Fruit fly (Drosophila melanogaster) whole organism, embryonic: ENCODE results near the gene Acp65Aa.

Experiments
- ATbp ChIP-seq: fragments of 200-800 bp; sonication (Bioruptor generic); optimal IDR thresholded peaks from 2 replicates; lab custom pipeline; 2017; ENCODE audit warnings: missing biosample characterization, mild to moderate bottlenecking, missing genetic modification characterization, missing genetic modification reagents
- Awh ChIP-seq: fragments of 200-800 bp; sonication (Bioruptor generic); IDR thresholded peaks from 2 replicates; pipeline ENCODE4, ENCODE4 v1.3.6; 2022; ENCODE audit warnings: missing biosample characterization, missing genetic modification characterization
- CG10209 ChIP-seq: fragments of 200-800 bp; sonication (Bioruptor generic); optimal IDR thresholded peaks from 3 replicates; lab custom pipeline; 2017; ENCODE audit warnings: missing biosample characterization, mild to moderate bottlenecking, missing genetic modification characterization, missing genetic modification reagents
- CG10431 ChIP-seq: fragments of 200-800 bp; sonication (Bioruptor generic); optimal IDR thresholded peaks from 3 replicates; lab custom pipeline; 2018; ENCODE audit warnings: missing biosample characterization, mild to moderate bottlenecking, missing genetic modification characterization
- CG11085 ChIP-seq: fragments of 200-800 bp; sonication (Bioruptor generic); IDR thresholded peaks from 2 replicates; pipeline ENCODE4 v1.3.6; 2022; ENCODE audit warnings: missing biosample characterization, missing genetic modification characterization
- CG12299 ChIP-seq: fragments of 200-800 bp; sonication (Bioruptor generic); optimal IDR thresholded peaks from 2 replicates; lab custom pipeline; 2018; ENCODE audit warnings: missing biosample characterization, mild to moderate bottlenecking, missing genetic modification characterization
- CG14014 ChIP-seq: fragments of 200-800 bp; sonication (Bioruptor generic); IDR thresholded peaks from 2 replicates; pipeline ENCODE4 v1.3.6; 2022; ENCODE audit warnings: missing biosample characterization, missing genetic modification characterization
- CG14050 ChIP-seq: fragments of 200-800 bp; sonication (Bioruptor generic); IDR thresholded peaks from 3 replicates; pipeline ENCODE4 v1.3.6; 2022; ENCODE audit warnings: missing biosample characterization, missing genetic modification characterization
- CG15601 ChIP-seq: fragments of 200-800 bp; sonication (Bioruptor generic); optimal IDR thresholded peaks from 3 replicates; lab custom pipeline; 2019; ENCODE audit warnings: missing biosample characterization, mild to moderate bottlenecking, missing genetic modification characterization, moderate library complexity
- CG1602 ChIP-seq: fragments of 200-800 bp; sonication (Bioruptor generic); optimal IDR thresholded peaks from 3 replicates; lab custom pipeline; 2016; ENCODE audit warnings: missing biosample characterization, missing genetic modification characterization
- CG16815 ChIP-seq: fragments of 200-800 bp; sonication (Bioruptor generic); optimal IDR thresholded peaks from 3 replicates; lab custom pipeline; 2017; ENCODE audit warnings: missing biosample characterization, mild to moderate bottlenecking, missing genetic modification characterization
- CG2120 ChIP-seq: fragments of 200-800 bp; sonication (Bioruptor generic); optimal IDR thresholded peaks from 3 replicates; lab custom pipeline; 2016; ENCODE audit warnings: missing biosample characterization, missing genetic modification characterization
- CG2202 ChIP-seq: fragments of 200-800 bp; sonication (Bioruptor generic); optimal IDR thresholded peaks from 2 replicates; lab custom pipeline; 2018; ENCODE audit warnings: missing biosample characterization, mild to moderate bottlenecking, missing genetic modification characterization
- CG2889 ChIP-seq: fragments of 200-800 bp; sonication (Bioruptor generic); IDR thresholded peaks from 3 replicates; pipeline ENCODE4 v1.3.6; 2022; ENCODE audit warnings: missing biosample characterization, missing genetic modification characterization
- CG30020 ChIP-seq: fragments of 200-800 bp; optimal IDR thresholded peaks from 2 replicates; lab custom pipeline; 2019; ENCODE audit warnings: missing biosample characterization, mild to moderate bottlenecking, missing genetic modification characterization, moderate library complexity
- CG33557 ChIP-seq: fragments of 200-800 bp; sonication (Bioruptor generic); optimal IDR thresholded peaks from 2 replicates; lab custom pipeline; 2019; ENCODE audit warnings: missing biosample characterization, mild to moderate bottlenecking, missing genetic modification characterization, moderate library complexity
- CG34376 ChIP-seq: fragments of 200-800 bp; sonication (Bioruptor generic); optimal IDR thresholded peaks from 2 replicates; lab custom pipeline; 2018; ENCODE audit warnings: missing biosample characterization, mild to moderate bottlenecking, missing genetic modification characterization
- CG4707 ChIP-seq: fragments of 200-800 bp; sonication (Bioruptor generic); optimal IDR thresholded peaks from 2 replicates; lab custom pipeline; 2018; ENCODE audit warnings: missing biosample characterization, mild to moderate bottlenecking, missing genetic modification characterization, moderate library complexity
- CG5180 ChIP-seq: fragments of 200-800 bp; sonication (Bioruptor generic); optimal IDR thresholded peaks from 3 replicates; lab custom pipeline; 2017; ENCODE audit warnings: missing biosample characterization, missing genetic modification characterization, mild to moderate bottlenecking, moderate library complexity, missing genetic modification reagents
- CG6765 ChIP-seq: fragments of 200-800 bp; sonication (Bioruptor generic); optimal IDR thresholded peaks from 3 replicates; lab custom pipeline; 2017; ENCODE audit warnings: missing biosample characterization, mild to moderate bottlenecking, missing genetic modification characterization
- CG8359 ChIP-seq: fragments of 200-800 bp; sonication (Bioruptor generic); optimal IDR thresholded peaks from 2 replicates; lab custom pipeline; 2017; ENCODE audit warnings: missing biosample characterization, mild to moderate bottlenecking, missing genetic modification characterization, borderline replicate concordance
- CG8388 ChIP-seq: fragments of 200-800 bp; sonication (Bioruptor generic); optimal IDR thresholded peaks from 2 replicates; lab custom pipeline; 2019; ENCODE audit warnings: missing biosample characterization, mild to moderate bottlenecking, missing genetic modification characterization, moderate library complexity
- CoRest ChIP-seq: fragments of 200-800 bp; sonication (Bioruptor generic); optimal IDR thresholded peaks from 3 replicates; lab custom pipeline; 2018; ENCODE audit warnings: missing biosample characterization, mild to moderate bottlenecking, missing genetic modification characterization, moderate library complexity
- Dp ChIP-seq: fragments of 200-800 bp; sonication (Bioruptor generic); optimal IDR thresholded peaks from 2 replicates; lab custom pipeline; 2018; ENCODE audit warnings: missing biosample characterization, mild to moderate bottlenecking, missing genetic modification characterization, moderate library complexity
- E2f1 ChIP-seq: fragments of 200-800 bp; sonication (Bioruptor generic); IDR thresholded peaks from 2 replicates; pipeline ENCODE4 v1.3.6; 2022; ENCODE audit warnings: missing biosample characterization, missing genetic modification characterization
- GATAe ChIP-seq: fragments of 200-800 bp; sonication (Bioruptor generic); conservative IDR thresholded peaks from 2 replicates; pipeline ENCODE4 v1.3.6; 2022; ENCODE audit warnings: missing biosample characterization, missing genetic modification characterization
- MBD-R2 ChIP-seq: fragments of 200-800 bp; sonication (Bioruptor generic); IDR thresholded peaks from 2 replicates; pipeline ENCODE4 v1.3.6; 2022; ENCODE audit warnings: missing biosample characterization, missing genetic modification characterization
- MESR4 ChIP-seq: fragments of 200-800 bp; sonication (Bioruptor generic); optimal IDR thresholded peaks from 2 replicates; lab custom pipeline; 2018; ENCODE audit warnings: missing biosample characterization, mild to moderate bottlenecking, missing genetic modification characterization, moderate library complexity
- MTF-1 ChIP-seq: fragments of 200-800 bp; sonication (Bioruptor generic); optimal IDR thresholded peaks from 2 replicates; lab custom pipeline; 2018; ENCODE audit warnings: missing biosample characterization, mild to moderate bottlenecking, missing genetic modification characterization, borderline replicate concordance
- Neu2 ChIP-seq: fragments of 200-800 bp; sonication (Bioruptor generic); optimal IDR thresholded peaks from 3 replicates; lab custom pipeline; 2016; ENCODE audit warnings: missing biosample characterization, missing genetic modification characterization, borderline replicate concordance
- Oli ChIP-seq: fragments of 200-800 bp; sonication (Bioruptor generic); optimal IDR thresholded peaks from 2 replicates; lab custom pipeline; 2018; ENCODE audit warnings: missing biosample characterization, mild to moderate bottlenecking, missing genetic modification characterization, moderate library complexity
- Optix ChIP-seq: fragments of 200-800 bp; sonication (Bioruptor generic); IDR thresholded peaks from 3 replicates; pipeline ENCODE4 v1.3.6; 2022; ENCODE audit warnings: missing biosample characterization, missing genetic modification characterization
- Sin3A ChIP-seq: fragments of >200 bp; optimal IDR thresholded peaks from 2 replicates; lab custom pipeline; 2018
- Sry-δ ChIP-seq: fragments of 200-800 bp; sonication (Bioruptor generic); optimal IDR thresholded peaks from 2 replicates; lab custom pipeline; 2016; ENCODE audit warnings: missing biosample characterization, missing genetic modification characterization
- TFAM ChIP-seq: fragments of 200-800 bp; sonication (Bioruptor generic); optimal IDR thresholded peaks from 2 replicates; lab custom pipeline; 2017; ENCODE audit warnings: missing biosample characterization, missing genetic modification characterization, inconsistent platforms
- Taf1 ChIP-seq: fragments of 200-800 bp; sonication (Bioruptor generic); IDR thresholded peaks from 2 replicates; pipeline ENCODE4 v1.3.6; 2022; ENCODE audit warnings: missing biosample characterization, missing genetic modification characterization
- caup ChIP-seq: fragments of 200-800 bp; sonication (Bioruptor generic); optimal IDR thresholded peaks from 3 replicates; lab custom pipeline; 2017; ENCODE audit warnings: missing biosample characterization, mild to moderate bottlenecking, missing genetic modification characterization, moderate library complexity; ENCODE audit not compliant: severe bottlenecking
- chn ChIP-seq: fragments of 200-800 bp; sonication (Bioruptor generic); optimal IDR thresholded peaks from 2 replicates; lab custom pipeline; 2016; ENCODE audit warnings: missing biosample characterization, missing genetic modification characterization
- fd64A ChIP-seq: fragments of 200-800 bp; sonication (Bioruptor generic); optimal IDR thresholded peaks from 3 replicates; lab custom pipeline; 2018; ENCODE audit warnings: missing biosample characterization, mild to moderate bottlenecking, missing genetic modification characterization
- grn ChIP-seq: fragments of 200-800 bp; sonication (Bioruptor generic); optimal IDR thresholded peaks from 3 replicates; lab custom pipeline; 2017; ENCODE audit warnings: missing biosample characterization, missing genetic modification characterization
- lmd ChIP-seq: fragments of 200-800 bp; sonication (Bioruptor generic); IDR thresholded peaks from 2 replicates; pipeline ENCODE4 v1.3.6; 2022; ENCODE audit warnings: missing biosample characterization, missing genetic modification characterization
- luna ChIP-seq: fragments of 200-800 bp; sonication (Bioruptor generic); optimal IDR thresholded peaks from 2 replicates; lab custom pipeline; 2016; ENCODE audit warnings: missing biosample characterization, missing genetic modification characterization
- mirr ChIP-seq: fragments of 200-800 bp; sonication (Bioruptor generic); optimal IDR thresholded peaks from 3 replicates; lab custom pipeline; 2018; ENCODE audit warnings: missing biosample characterization, mild to moderate bottlenecking, missing genetic modification characterization
- odd ChIP-seq: fragments of 200-800 bp; sonication (Bioruptor generic); optimal IDR thresholded peaks from 2 replicates; lab custom pipeline; 2017; ENCODE audit warnings: missing biosample characterization, mild to moderate bottlenecking, missing genetic modification characterization
- peb ChIP-seq: fragments of 200-800 bp; sonication (Bioruptor generic); IDR thresholded peaks from 2 replicates; pipeline ENCODE4 v1.3.6; 2022; ENCODE audit warnings: missing biosample characterization, missing genetic modification characterization
- row ChIP-seq: fragments of 200-800 bp; sonication (Bioruptor generic); IDR thresholded peaks from 3 replicates; pipeline ENCODE4 v1.3.6; 2022; ENCODE audit warnings: missing biosample characterization, missing genetic modification characterization
- shn ChIP-seq: fragments of 200-800 bp; sonication (Bioruptor generic); optimal IDR thresholded peaks from 3 replicates; lab custom pipeline; 2016; ENCODE audit warnings: missing biosample characterization, missing genetic modification characterization
- ttk ChIP-seq: fragments of 200-800 bp; sonication (Bioruptor generic); IDR thresholded peaks from 2 replicates; pipeline ENCODE4 v2.1.2; 2022; ENCODE audit warnings: missing biosample characterization, missing genetic modification characterization
- unpg ChIP-seq: fragments of 200-800 bp; sonication (Bioruptor generic); optimal IDR thresholded peaks from 3 replicates; lab custom pipeline; 2018; ENCODE audit warnings: missing biosample characterization, mild to moderate bottlenecking, missing genetic modification characterization, moderate library complexity
- zf30C ChIP-seq: fragments of 200-800 bp; sonication (Bioruptor generic); optimal IDR thresholded peaks from 3 replicates; lab custom pipeline; 2018; ENCODE audit warnings: missing biosample characterization, mild to moderate bottlenecking, missing genetic modification characterization

Gene Acp65Aa

dm6 chr3L:6184884-6185438 is 32.4 kb upstream of the Acp65Aa start, which contains the start of the genes D19B and CG43293 (continued):
- TF ChIP-seq shn (GFP tag; lab: Kevin White, UChicago): peak; percentile 85
- TF ChIP-seq mirr (GFP tag; lab: Kevin White, UChicago): peak; percentile 79
- TF ChIP-seq CG34376 (GFP tag; lab: Kevin White, UChicago): peak; percentile 69
- peak; percentile 83 for TF ChIP-seq Oli (tag; lab: Kevin White, UChicago)
- peak; percentile 93 for TF ChIP-seq Optix (GFP tag; lab: Robert Waterston, UW)
- TF ChIP-seq CG11085: peak; percentile 88
- peak; percentile 25 for TF ChIP-seq CG8359
- peak; percentile 91 for TF ChIP-seq CG10209 (GFP tag; lab: Kevin White, UChicago)
- TF ChIP-seq Dp (GFP tag; lab: Kevin White, UChicago): peak; percentile 25
- peak; percentile 56 for TF ChIP-seq CG10431 (GFP tag; lab: Kevin White, UChicago)
- TF ChIP-seq CG2889 (GFP tag; lab: Robert Waterston, UW): peak; percentile 88
- peak; percentile 76 for TF ChIP-seq ATbp (GFP tag; lab: Kevin White, UChicago)
- TF ChIP-seq row (GFP tag; lab: Robert Waterston, UW): peak; percentile 98
- TF ChIP-seq GATAe (GFP tag; lab: Robert Waterston, UW): no peak; the same call in 1 of the 2 replicates
- TF ChIP-seq Neu2 (GFP tag; lab: Kevin White, UChicago): peak; percentile 26
- TF ChIP-seq CG1602 (GFP tag; lab: Kevin White, UChicago): peak; percentile 88
- TF ChIP-seq ttk (GFP tag; lab: Robert Waterston, UW): peak; percentile 67
- peak; percentile 96 for TF ChIP-seq chn
- no peak for TF ChIP-seq odd
- TF ChIP-seq MESR4 (GFP tag; lab: Kevin White, UChicago): peak; percentile 92
- TF ChIP-seq TFAM: peak; percentile 47
- TF ChIP-seq grn (GFP tag; lab: Kevin White, UChicago): no peak
- TF ChIP-seq CG16815 (GFP tag; lab: Kevin White, UChicago): peak; percentile 74
- TF ChIP-seq Taf1 (GFP tag; lab: Robert Waterston, UW): peak; percentile 82
- TF ChIP-seq E2f1 (GFP tag; lab: Robert Waterston, UW): peak; percentile 91
- peak; percentile 88 for TF ChIP-seq caup
- TF ChIP-seq fd64A (GFP tag; lab: Kevin White, UChicago): peak; percentile 64
- TF ChIP-seq CG30020: peak; percentile 53
- TF ChIP-seq CG5180 (GFP tag; lab: Kevin White, UChicago): no peak
- TF ChIP-seq CG14050 (GFP tag; lab: Robert Waterston, UW): peak; percentile 82
- peak; percentile 91 for TF ChIP-seq CG4707 (GFP tag; lab: Kevin White, UChicago)
- TF ChIP-seq Sin3A: no peak
- peak; percentile 98 for TF ChIP-seq MBD-R2 (GFP tag; lab: Robert Waterston, UW)
- peak; percentile 81 for TF ChIP-seq CG6765 (GFP tag; lab: Kevin White, UChicago)
- peak; percentile 69 for TF ChIP-seq CG12299 (tag; lab: Kevin White, UChicago)
- TF ChIP-seq Awh: peak; percentile 93
- peak; percentile 94 for TF ChIP-seq CG2120
- peak; percentile 38 for TF ChIP-seq CG33557
- TF ChIP-seq CG14014 (GFP tag; lab: Robert Waterston, UW): peak; percentile 92
- peak; percentile 79 for TF ChIP-seq CG8388 (GFP tag; lab: Kevin White, UChicago)
- peak; percentile 75 for TF ChIP-seq CG2202
- peak; percentile 83 for TF ChIP-seq CoRest (tag; lab: Kevin White, UChicago)
- TF ChIP-seq peb (GFP tag; lab: Robert Waterston, UW): peak; percentile 61
- peak; percentile 88 for TF ChIP-seq unpg
- TF ChIP-seq luna (GFP tag; lab: Kevin White, UChicago): peak; percentile 11
- peak; percentile 73 for TF ChIP-seq CG15601 (tag; lab: Kevin White, UChicago)
- peak; percentile 82 for TF ChIP-seq MTF-1
- TF ChIP-seq zf30C (GFP tag; lab: Kevin White, UChicago): peak; percentile 25
- peak; percentile 90 for TF ChIP-seq Sry-δ
- peak; percentile 93 for TF ChIP-seq lmd (GFP tag; lab: Robert Waterston, UW)
